Worm (Caenorhabditis elegans): ENCODE measurements around the gene nhr-63.

- TF ChIP-seq aly-2 (tag; optimal IDR thresholded peaks at IDR 0.05) (no peak), T20F7.1 (GFP tag; optimal IDR thresholded peaks at IDR 0.05) (no peak)
These were observed 22.5 kb downstream of the nhr-63 start for ce11 chrV:16024917-16025316.

Measured in whole organism, L4 larva.